Worm (Caenorhabditis elegans) whole organism, L2 larva: Measurements from ENCODE around the gene ddx-15.

Source experiments
- C34F6.9 ChIP-seq: fragments of 150-350 bp; optimal IDR thresholded peaks from 2 replicates; lab custom pipeline; 2014; ENCODE audit warnings: missing biosample characterization, missing genetic modification characterization
- F13H6.1 ChIP-seq: sonication (generic microtip); optimal IDR thresholded peaks from 2 replicates; lab custom pipeline; 2016; ENCODE audit warnings: missing genetic modification characterization, missing compliant biosample characterization
- R02D3.7 ChIP-seq: fragments of 150-350 bp; optimal IDR thresholded peaks from 2 replicates; lab custom pipeline; 2014; ENCODE audit warnings: missing biosample characterization, missing genetic modification characterization
- Y55F3AM.14 ChIP-seq: fragments of 200-800 bp; sonication (Bioruptor generic); optimal IDR thresholded peaks from 2 replicates; lab custom pipeline; 2018; ENCODE audit warnings: mild to moderate bottlenecking, missing genetic modification characterization, missing compliant biosample characterization
- ZK546.5 ChIP-seq: sonication (generic microtip); optimal IDR thresholded peaks from 2 replicates; lab custom pipeline; 2017; ENCODE audit warnings: missing biosample characterization, missing genetic modification characterization
- alr-1 ChIP-seq: fragments of 150-350 bp; optimal IDR thresholded peaks from 2 replicates; lab custom pipeline; 2014; ENCODE audit warnings: missing biosample characterization, missing genetic modification characterization
- ama-1 ChIP-seq: fragments of 150-350 bp; optimal IDR thresholded peaks from 2 replicates; lab custom pipeline; 2018; ENCODE audit warnings: inconsistent platforms
- blmp-1 ChIP-seq: sonication (generic microtip); optimal IDR thresholded peaks from 2 replicates; lab custom pipeline; 2017; ENCODE audit warnings: missing genetic modification characterization, mild to moderate bottlenecking, missing compliant biosample characterization, antibody characterized with exemption, moderate library complexity; ENCODE audit not compliant: insufficient read depth
- ceh-82 ChIP-seq: fragments of 150-350 bp; optimal IDR thresholded peaks from 2 replicates; lab custom pipeline; 2014; ENCODE audit warnings: missing biosample characterization, missing genetic modification characterization
- crh-2 ChIP-seq: sonication (generic microtip); optimal IDR thresholded peaks from 2 replicates; lab custom pipeline; 2017; ENCODE audit warnings: missing biosample characterization, missing genetic modification characterization
- egl-27 ChIP-seq: sonication (generic microtip); optimal IDR thresholded peaks from 3 replicates; lab custom pipeline; 2017; ENCODE audit warnings: missing biosample characterization, missing genetic modification reagents, missing genetic modification characterization
- elt-1 ChIP-seq: fragments of 150-350 bp; optimal IDR thresholded peaks from 2 replicates; lab custom pipeline; 2014; ENCODE audit warnings: missing biosample characterization, missing genetic modification characterization
- fos-1 ChIP-seq: fragments of 150-350 bp; optimal IDR thresholded peaks from 2 replicates; lab custom pipeline; 2014; ENCODE audit warnings: missing biosample characterization, missing genetic modification characterization
- gmeb-1 ChIP-seq: fragments of 150-350 bp; optimal IDR thresholded peaks from 2 replicates; lab custom pipeline; 2014; ENCODE audit warnings: missing biosample characterization, missing genetic modification characterization
- lin-11 ChIP-seq: fragments of 150-350 bp; sonication (generic microtip); optimal IDR thresholded peaks from 2 replicates; lab custom pipeline; 2014; ENCODE audit warnings: missing biosample characterization, missing genetic modification characterization, inconsistent platforms, mixed read lengths
- lin-13 ChIP-seq: fragments of 150-350 bp; optimal IDR thresholded peaks from 2 replicates; lab custom pipeline; 2014; ENCODE audit warnings: missing biosample characterization, missing genetic modification reagents, missing genetic modification characterization
- lsy-2 ChIP-seq, 2 experiments: fragments of 150-350 bp in 1 of 2; sonication (generic microtip) in 1 of 2; optimal IDR thresholded peaks; 2 replicates each; lab custom pipeline; 2014 to 2017; ENCODE audit warnings: missing biosample characterization in 2 of 2, missing genetic modification characterization in 2 of 2
- mbf-1 ChIP-seq: sonication (generic microtip); optimal IDR thresholded peaks from 2 replicates; lab custom pipeline; 2017; ENCODE audit warnings: missing biosample characterization, missing genetic modification characterization
- mdl-1 ChIP-seq, 2 experiments: fragments of 150-350 bp in 1 of 2; sonication (generic microtip) in 1 of 2; optimal IDR thresholded peaks; 2 replicates each; lab custom pipeline; 2017; ENCODE audit warnings: missing biosample characterization in 2 of 2, missing genetic modification characterization in 2 of 2
- nhr-10 ChIP-seq: sonication (generic microtip); optimal IDR thresholded peaks from 2 replicates; lab custom pipeline; 2017; ENCODE audit warnings: missing biosample characterization, missing genetic modification characterization
- nhr-12 ChIP-seq: fragments of 150-350 bp; optimal IDR thresholded peaks from 2 replicates; lab custom pipeline; 2014; ENCODE audit warnings: missing biosample characterization, missing genetic modification characterization
- nhr-129 ChIP-seq: fragments of 150-350 bp; optimal IDR thresholded peaks from 2 replicates; lab custom pipeline; 2014; ENCODE audit warnings: missing biosample characterization, missing genetic modification characterization
- nhr-21 ChIP-seq: fragments of 150-350 bp; optimal IDR thresholded peaks from 2 replicates; lab custom pipeline; 2014; ENCODE audit warnings: missing biosample characterization, missing genetic modification characterization
- nhr-23 ChIP-seq: fragments of 150-350 bp; optimal IDR thresholded peaks from 2 replicates; lab custom pipeline; 2014; ENCODE audit warnings: missing biosample characterization, missing genetic modification reagents, missing genetic modification characterization
- nhr-237 ChIP-seq: fragments of 150-350 bp; optimal IDR thresholded peaks from 2 replicates; lab custom pipeline; 2014; ENCODE audit warnings: missing biosample characterization, missing genetic modification characterization
- nhr-25 ChIP-seq: fragments of 150-350 bp; sonication (generic microtip); optimal IDR thresholded peaks from 3 replicates; lab custom pipeline; 2014; ENCODE audit warnings: missing biosample characterization, missing genetic modification characterization
- nhr-6 ChIP-seq: fragments of 150-350 bp; optimal IDR thresholded peaks from 2 replicates; lab custom pipeline; 2014; ENCODE audit warnings: missing biosample characterization, missing genetic modification characterization
- nhr-77 ChIP-seq: fragments of 150-350 bp; optimal IDR thresholded peaks from 2 replicates; lab custom pipeline; 2014; ENCODE audit warnings: missing biosample characterization, missing genetic modification characterization
- peb-1 ChIP-seq: fragments of 150-350 bp; optimal IDR thresholded peaks from 2 replicates; lab custom pipeline; 2014; ENCODE audit warnings: missing biosample characterization, missing genetic modification characterization
- sem-4 ChIP-seq: fragments of 150-350 bp; optimal IDR thresholded peaks from 2 replicates; lab custom pipeline; 2014; ENCODE audit warnings: missing biosample characterization, missing genetic modification reagents, missing genetic modification characterization
- skn-1 ChIP-seq: sonication (generic microtip); optimal IDR thresholded peaks from 2 replicates; lab custom pipeline; 2017; ENCODE audit warnings: missing biosample characterization, missing genetic modification characterization
- sma-3 ChIP-seq: sonication (generic microtip); optimal IDR thresholded peaks from 2 replicates; lab custom pipeline; 2016; ENCODE audit warnings: missing genetic modification reagents, missing genetic modification characterization, missing compliant biosample characterization
- sma-9 ChIP-seq, 2 experiments: fragments of 150-350 bp in 1 of 2; sonication (generic microtip) in 1 of 2; optimal IDR thresholded peaks; 2 replicates each; lab custom pipeline; 2014 to 2016; ENCODE audit warnings: missing genetic modification characterization in 2 of 2, mild to moderate bottlenecking in 1 of 2, missing biosample characterization in 1 of 2, missing compliant biosample characterization in 1 of 2, missing genetic modification reagents in 1 of 2, moderate library complexity in 1 of 2
- snpc-4 ChIP-seq: fragments of 150-350 bp; optimal IDR thresholded peaks from 2 replicates; lab custom pipeline; 2014; ENCODE audit warnings: missing biosample characterization, missing genetic modification characterization
- unc-39 ChIP-seq: fragments of 150-350 bp; optimal IDR thresholded peaks from 2 replicates; lab custom pipeline; 2014; ENCODE audit warnings: missing biosample characterization, missing genetic modification characterization
- unc-55 ChIP-seq: fragments of 150-350 bp; sonication (generic microtip); optimal IDR thresholded peaks from 3 replicates; lab custom pipeline; 2014; ENCODE audit warnings: missing biosample characterization, missing genetic modification reagents, missing genetic modification characterization
- zag-1 ChIP-seq: fragments of 150-350 bp; optimal IDR thresholded peaks from 2 replicates; lab custom pipeline; 2014; ENCODE audit warnings: missing biosample characterization, missing genetic modification characterization
- ztf-11 ChIP-seq: sonication (generic microtip); optimal IDR thresholded peaks from 2 replicates; lab custom pipeline; 2017; ENCODE audit warnings: missing biosample characterization, missing genetic modification characterization
- ztf-4 ChIP-seq: fragments of 150-350 bp; optimal IDR thresholded peaks from 2 replicates; lab custom pipeline; 2014; ENCODE audit warnings: missing biosample characterization, missing genetic modification characterization

ddx-15 gene

DNA sequence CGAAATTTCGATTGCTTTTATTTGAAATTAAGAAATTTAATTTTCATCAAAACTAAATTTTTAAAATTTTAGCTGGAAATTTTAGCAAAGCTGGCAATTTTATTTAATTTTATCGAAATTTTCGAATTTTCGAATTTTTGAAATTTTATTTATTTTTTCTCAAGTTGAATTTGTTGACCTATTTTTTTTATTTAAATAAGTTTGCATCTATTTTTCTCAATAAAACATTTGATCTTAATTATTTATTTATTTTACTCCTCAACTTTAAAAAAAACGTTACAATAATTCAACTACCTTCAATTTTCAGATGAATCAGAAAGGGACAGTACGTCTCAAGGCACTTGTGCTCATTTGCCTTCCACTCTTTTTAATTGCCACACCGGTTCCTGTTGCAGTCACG, 33.3 kb upstream of the ddx-15 start, which contains the start of gene daf-4:
Gene daf-4, plus strand, starts transcription at position 301 of the 400 bp plus-strand sequence.
- TF ChIP-seq ZK546.5 (tag; lab: Kevin White, UChicago) = no peak
- no peak for TF ChIP-seq nhr-23 (tag; lab: Kevin White, UChicago)
- no peak for TF ChIP-seq ceh-82 (tag; lab: Kevin White, UChicago)
- no peak for TF ChIP-seq nhr-129 (tag; lab: Kevin White, UChicago)
- no peak for TF ChIP-seq nhr-12 (tag; lab: Kevin White, UChicago)
- TF ChIP-seq sma-3 (GFP tag; lab: Kevin White, UChicago) = no peak
- no peak for TF ChIP-seq Y55F3AM.14 (GFP tag; lab: Kevin White, UChicago)
- TF ChIP-seq ama-1 (lab: Kevin White, UChicago) = no peak
- no peak for TF ChIP-seq crh-2 (tag; lab: Kevin White, UChicago)
- TF ChIP-seq gmeb-1 (tag; lab: Kevin White, UChicago) = no peak
- TF ChIP-seq lin-13 (GFP tag; lab: Kevin White, UChicago) = no peak

- TF ChIP-seq nhr-129 (tag; lab: Kevin White, UChicago) (peak; percentile 49), lsy-2 (tag; optimal IDR thresholded peaks at IDR 0.05; lab: Kevin White, UChicago) (peak in 1 of 2 experiments; percentile 0), unc-39 (tag; lab: Kevin White, UChicago) (no peak), C34F6.9 (peak; percentile 54)
- TF ChIP-seq, all 48 proteins: peak for 3
Measured at ce11 chrIII:5623418-5623817, 31.9 kb upstream of the ddx-15 start.

- TF ChIP-seq ztf-11 (tag; lab: Kevin White, UChicago) = no peak
- TF ChIP-seq skn-1 (tag; lab: Kevin White, UChicago) = no peak
- TF ChIP-seq nhr-12 (tag; lab: Kevin White, UChicago) = no peak
- no peak for TF ChIP-seq nhr-77 (tag; lab: Kevin White, UChicago)
- TF ChIP-seq nhr-23 (tag; lab: Kevin White, UChicago) = no peak
- no peak for TF ChIP-seq peb-1 (tag; lab: Kevin White, UChicago)
- no peak for TF ChIP-seq blmp-1 (tag; lab: Kevin White, UChicago)
- no peak for TF ChIP-seq crh-2 (tag; lab: Kevin White, UChicago)
- TF ChIP-seq gmeb-1 (tag; lab: Kevin White, UChicago) = no peak
- TF ChIP-seq nhr-129 (tag; lab: Kevin White, UChicago) = no peak
- no peak for TF ChIP-seq alr-1 (tag; lab: Kevin White, UChicago)
- no peak for TF ChIP-seq zag-1
- TF ChIP-seq elt-1 = no peak
- TF ChIP-seq nhr-10 (tag; lab: Kevin White, UChicago) = no peak
- TF ChIP-seq mbf-1 = no peak
- peak; percentile 8 for TF ChIP-seq ztf-4 (tag; lab: Kevin White, UChicago)
- peak; percentile 10 for TF ChIP-seq unc-55
- TF ChIP-seq nhr-21 (tag; lab: Kevin White, UChicago) = no peak
- TF ChIP-seq, all 48 proteins: peak for 2
Measured at ce11 chrIII:5622232-5623009, 30.9 kb upstream of the ddx-15 start.

- TF ChIP-seq ztf-4 (tag; lab: Kevin White, UChicago) (peak; percentile 66), crh-2 (tag; lab: Kevin White, UChicago) (peak; percentile 85), nhr-25 (tag; lab: Kevin White, UChicago) (peak; percentile 44), sma-3 (GFP tag; lab: Kevin White, UChicago) (peak; percentile 41), zag-1 (peak; percentile 21), nhr-21 (tag; lab: Kevin White, UChicago) (peak; percentile 58), F13H6.1 (tag; lab: Kevin White, UChicago) (peak; percentile 85), nhr-237 (tag; lab: Kevin White, UChicago) (no peak), Y55F3AM.14 (GFP tag; lab: Kevin White, UChicago) (peak; percentile 7), mdl-1 (tag; optimal IDR thresholded peaks at IDR 0.05; lab: Kevin White, UChicago) (peak; percentile 29 to 75), ztf-11 (tag; lab: Kevin White, UChicago) (no peak), nhr-129 (tag; lab: Kevin White, UChicago) (peak; percentile 84), unc-39 (tag; lab: Kevin White, UChicago) (no peak), lin-13 (GFP tag; lab: Kevin White, UChicago) (peak; percentile 58), sma-9 (GFP tag; optimal IDR thresholded peaks at IDR 0.05; lab: Kevin White, UChicago) (peak; percentile 82), sma-9 (tag; optimal IDR thresholded peaks at IDR 0.05; lab: Kevin White, UChicago) (no peak), sem-4 (tag; lab: Kevin White, UChicago) (peak; percentile 59), lin-11 (tag; lab: Kevin White, UChicago) (peak; percentile 73), fos-1 (tag; lab: Kevin White, UChicago) (peak; percentile 80), C34F6.9 (peak; percentile 93), nhr-77 (tag; lab: Kevin White, UChicago) (no peak), nhr-6 (tag; lab: Kevin White, UChicago) (peak; percentile 56), snpc-4 (tag; lab: Kevin White, UChicago) (peak; percentile 39), egl-27 (tag; lab: Kevin White, UChicago) (peak; percentile 74), R02D3.7 (tag; lab: Kevin White, UChicago) (no peak), blmp-1 (tag; lab: Kevin White, UChicago) (peak; percentile 78), unc-55 (peak; percentile 88), ceh-82 (tag; lab: Kevin White, UChicago) (no peak), lsy-2 (tag; optimal IDR thresholded peaks at IDR 0.05; lab: Kevin White, UChicago) (peak; percentile 18 to 75)
Measured at ce11 chrIII:5621236-5621635, 29.7 kb upstream of the ddx-15 start.
